Worm (Caenorhabditis elegans) whole organism, L2 larva: Measurements from ENCODE around the gene cpna-5.
A peak's percentile ranks its signal among the peaks of the same experiment; 100 is the strongest.

Experiments used
- R02D3.7 ChIP-seq: fragments of 150-350 bp; optimal IDR thresholded peaks from 2 replicates; lab custom pipeline; 2014; ENCODE audit warnings: missing biosample characterization, missing genetic modification characterization
- egl-27 ChIP-seq: sonication (generic microtip); optimal IDR thresholded peaks from 3 replicates; lab custom pipeline; 2017; ENCODE audit warnings: missing biosample characterization, missing genetic modification reagents, missing genetic modification characterization
- elt-1 ChIP-seq: fragments of 150-350 bp; optimal IDR thresholded peaks from 2 replicates; lab custom pipeline; 2014; ENCODE audit warnings: missing biosample characterization, missing genetic modification characterization
- lin-39 ChIP-seq: fragments of 150-350 bp; optimal IDR thresholded peaks from 2 replicates; lab custom pipeline; 2014; ENCODE audit warnings: missing biosample characterization, missing genetic modification reagents, missing genetic modification characterization
- nhr-10 ChIP-seq: sonication (generic microtip); optimal IDR thresholded peaks from 2 replicates; lab custom pipeline; 2017; ENCODE audit warnings: missing biosample characterization, missing genetic modification characterization
- nhr-12 ChIP-seq: fragments of 150-350 bp; optimal IDR thresholded peaks from 2 replicates; lab custom pipeline; 2014; ENCODE audit warnings: missing biosample characterization, missing genetic modification characterization
- snpc-4 ChIP-seq: fragments of 150-350 bp; optimal IDR thresholded peaks from 2 replicates; lab custom pipeline; 2014; ENCODE audit warnings: missing biosample characterization, missing genetic modification characterization
- zag-1 ChIP-seq: fragments of 150-350 bp; optimal IDR thresholded peaks from 2 replicates; lab custom pipeline; 2014; ENCODE audit warnings: missing biosample characterization, missing genetic modification characterization
- ztf-1 ChIP-seq: fragments of 200-800 bp; sonication (Bioruptor generic); conservative IDR thresholded peaks from 2 replicates; pipeline ENCODE4 v1.3.6; 2022; ENCODE audit warnings: missing genetic modification characterization, missing compliant biosample characterization
- ztf-11 ChIP-seq: sonication (generic microtip); optimal IDR thresholded peaks from 2 replicates; lab custom pipeline; 2017; ENCODE audit warnings: missing biosample characterization, missing genetic modification characterization

- TF ChIP-seq R02D3.7 (tag; lab: Kevin White, UChicago) = no peak
- no peak for TF ChIP-seq nhr-12 (tag; lab: Kevin White, UChicago)
- TF ChIP-seq egl-27 (tag; lab: Kevin White, UChicago) = peak; percentile 16
- no peak for TF ChIP-seq nhr-10 (tag; lab: Kevin White, UChicago)
- TF ChIP-seq snpc-4 (tag; lab: Kevin White, UChicago) = no peak
- TF ChIP-seq ztf-11 (tag; lab: Kevin White, UChicago) = no peak
- no peak for TF ChIP-seq elt-1 (tag; lab: Kevin White, UChicago)
- TF ChIP-seq ztf-1 = no peak
- no peak for TF ChIP-seq zag-1 (tag; lab: Kevin White, UChicago)
- TF ChIP-seq lin-39 = no peak
These were observed 42.0 kb downstream of the cpna-5 start for ce11 chrII:7676307-7676905.
